Worm (Caenorhabditis elegans) whole organism, midembryonic: ENCODE data around the gene K04C2.5.

Experiments used
- T22C8.4 ChIP-seq: fragments of 200-800 bp; sonication (Bioruptor generic); IDR thresholded peaks from 2 replicates; pipeline ENCODE4 v1.3.6; 2022; ENCODE audit warnings: missing genetic modification characterization, missing compliant biosample characterization
- cog-1 ChIP-seq: sonication (generic microtip); optimal IDR thresholded peaks from 2 replicates; lab custom pipeline; 2016; ENCODE audit warnings: missing genetic modification characterization, missing compliant biosample characterization
- flt-1 ChIP-seq: fragments of 200-800 bp; sonication (Bioruptor generic); IDR thresholded peaks from 2 replicates; pipeline ENCODE4 v1.3.6; 2022; ENCODE audit warnings: missing genetic modification characterization, missing compliant biosample characterization
- klf-2 ChIP-seq: fragments of 200-800 bp; sonication (Bioruptor generic); conservative IDR thresholded peaks from 2 replicates; pipeline ENCODE4 v1.3.6; 2022; ENCODE audit warnings: missing genetic modification reagents, missing genetic modification characterization, missing compliant biosample characterization
- med-1 ChIP-seq: sonication (generic microtip); optimal IDR thresholded peaks from 2 replicates; lab custom pipeline; 2017; ENCODE audit warnings: missing genetic modification characterization, mild to moderate bottlenecking, missing compliant biosample characterization, antibody characterized with exemption, missing genetic modification reagents; ENCODE audit not compliant: insufficient read depth
- ref-1 ChIP-seq: fragments of 200-800 bp; sonication (Bioruptor generic); conservative IDR thresholded peaks from 2 replicates; pipeline ENCODE4 v1.3.6; 2022; ENCODE audit warnings: missing genetic modification reagents, missing genetic modification characterization, missing compliant biosample characterization
- tab-1 ChIP-seq: fragments of 200-800 bp; sonication (Bioruptor generic); IDR thresholded peaks from 2 replicates; pipeline ENCODE4 v1.3.6; 2022; ENCODE audit warnings: missing genetic modification characterization, missing compliant biosample characterization
- ztf-23 ChIP-seq: fragments of 200-800 bp; sonication (Bioruptor generic); IDR thresholded peaks from 2 replicates; pipeline ENCODE4 v1.3.6; 2022; ENCODE audit warnings: missing genetic modification reagents, missing genetic modification characterization, missing compliant biosample characterization
- ztf-29 ChIP-seq: fragments of 200-800 bp; sonication (Bioruptor generic); IDR thresholded peaks from 2 replicates; pipeline ENCODE4 v1.3.6; 2022; ENCODE audit warnings: missing genetic modification reagents, missing genetic modification characterization, missing compliant biosample characterization

The K04C2.5 gene

DNA sequence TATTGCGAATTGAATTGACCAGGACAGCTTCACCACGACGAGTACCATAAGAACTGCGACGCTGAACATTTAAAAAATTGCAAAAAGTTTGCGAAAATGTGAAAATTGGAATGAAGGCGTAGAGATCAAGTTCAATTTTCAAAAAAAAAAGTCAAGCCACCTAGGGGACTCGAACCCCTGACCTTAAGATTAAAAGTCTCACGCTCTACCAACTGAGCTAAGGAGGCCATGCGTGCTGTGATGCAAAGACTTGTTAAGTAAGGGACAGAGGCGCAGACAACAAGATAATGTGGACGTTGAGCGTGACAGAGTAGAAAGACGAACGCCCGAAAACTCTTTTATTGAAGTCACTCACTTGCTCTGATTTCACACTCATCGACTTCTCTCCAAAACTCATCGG is 3.9 kb downstream of the K04C2.5 start:
- TF ChIP-seq ztf-29: peak; percentile 82
- TF ChIP-seq flt-1 (GFP tag; lab: Robert Waterston, UW): peak; percentile 93
- TF ChIP-seq cog-1 (tag; lab: Kevin White, UChicago): peak; percentile 67
- peak; percentile 77 for TF ChIP-seq ref-1 (GFP tag; lab: Robert Waterston, UW)
- peak; percentile 84 for TF ChIP-seq T22C8.4 (GFP tag; lab: Robert Waterston, UW)
- peak; percentile 89 for TF ChIP-seq tab-1 (GFP tag; lab: Robert Waterston, UW)
- peak; percentile 88 for TF ChIP-seq klf-2 (GFP tag; lab: Robert Waterston, UW)
- peak; percentile 87 for TF ChIP-seq ztf-23 (GFP tag; lab: Robert Waterston, UW)
- peak; percentile 38 for TF ChIP-seq med-1 (GFP tag; lab: Kevin White, UChicago)

DNA sequence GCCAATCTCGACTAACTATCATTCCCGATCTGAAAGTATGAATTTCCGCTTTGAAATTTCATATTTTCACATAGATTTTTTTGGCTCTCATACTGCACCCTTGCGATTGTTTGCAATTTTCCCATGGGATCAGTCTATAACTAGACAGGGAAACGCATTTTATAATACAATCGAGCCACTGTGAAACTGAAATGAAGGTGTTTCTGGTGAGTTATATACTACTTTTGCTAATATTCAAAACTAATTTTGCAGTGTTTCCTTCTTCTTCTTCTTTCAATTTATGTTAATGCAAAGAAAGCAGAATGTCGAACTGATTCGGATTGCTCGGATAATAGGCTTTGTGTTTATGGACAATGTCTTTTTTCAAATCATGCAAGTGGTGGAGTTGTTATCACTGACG is 5.6 kb downstream of the K04C2.5 start:
- TF ChIP-seq klf-2 (GFP tag; lab: Robert Waterston, UW): no peak
- TF ChIP-seq T22C8.4 (GFP tag; lab: Robert Waterston, UW): no peak
- no peak for TF ChIP-seq ref-1 (GFP tag; lab: Robert Waterston, UW)
- TF ChIP-seq tab-1 (GFP tag; lab: Robert Waterston, UW): no peak
- TF ChIP-seq cog-1 (tag; lab: Kevin White, UChicago): no peak
- no peak for TF ChIP-seq ztf-29
- TF ChIP-seq ztf-23 (GFP tag; lab: Robert Waterston, UW): no peak
- TF ChIP-seq med-1 (GFP tag; lab: Kevin White, UChicago): no peak
- no peak for TF ChIP-seq flt-1 (GFP tag; lab: Robert Waterston, UW)

DNA sequence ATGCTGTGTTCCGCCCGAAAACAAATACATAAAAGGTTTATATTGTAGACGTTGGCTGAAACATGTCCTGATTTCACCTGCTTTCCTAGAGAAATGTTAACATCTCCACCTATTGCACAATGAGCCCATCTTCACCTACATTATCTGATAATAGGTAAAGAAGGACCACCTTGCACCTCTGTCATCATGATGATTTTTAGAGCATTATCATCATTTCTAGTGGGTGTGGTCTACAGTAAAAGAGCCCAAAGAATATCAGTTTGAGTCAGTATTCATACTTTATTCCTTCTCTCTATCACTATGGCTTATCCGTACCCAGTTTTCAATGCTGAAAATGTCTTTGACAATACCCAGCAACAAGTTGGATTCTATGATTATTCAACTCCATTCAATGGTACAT is 7.3 kb downstream of the K04C2.5 start, which contains the start of gene med-2:
med-2 (plus strand) TSS at position 301 of the 400 bp plus-strand sequence.
- TF ChIP-seq med-1 (GFP tag; lab: Kevin White, UChicago) (no peak), tab-1 (GFP tag; lab: Robert Waterston, UW) (no peak), ztf-23 (GFP tag; lab: Robert Waterston, UW) (no peak), cog-1 (tag; lab: Kevin White, UChicago) (no peak), flt-1 (GFP tag; lab: Robert Waterston, UW) (no peak), ref-1 (GFP tag; lab: Robert Waterston, UW) (no peak), ztf-29 (no peak), T22C8.4 (GFP tag; lab: Robert Waterston, UW) (no peak), klf-2 (GFP tag; lab: Robert Waterston, UW) (no peak)

DNA sequence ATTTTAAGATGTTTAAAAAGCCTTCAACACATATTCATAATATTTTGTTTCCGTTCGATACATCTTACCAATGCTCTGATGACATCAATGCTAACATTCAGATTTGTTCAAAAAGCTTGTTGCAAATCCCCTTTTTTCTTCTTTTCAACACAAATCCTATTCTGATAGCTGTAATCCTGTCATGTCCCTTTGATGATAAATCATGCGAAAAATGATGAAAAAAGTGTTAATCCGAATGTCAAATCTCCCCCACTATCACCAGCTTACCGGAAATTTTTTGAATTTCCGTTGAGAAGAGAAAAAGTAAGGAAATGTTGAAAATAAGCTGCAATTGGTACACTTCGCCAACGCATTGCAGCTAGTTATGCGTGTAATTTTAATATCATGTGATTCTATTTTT is 9.7 kb downstream of the K04C2.5 start:
- TF ChIP-seq flt-1 (GFP tag; lab: Robert Waterston, UW): no peak
- TF ChIP-seq med-1 (GFP tag; lab: Kevin White, UChicago): no peak
- no peak for TF ChIP-seq ztf-29
- TF ChIP-seq T22C8.4 (GFP tag; lab: Robert Waterston, UW): no peak
- TF ChIP-seq ref-1 (GFP tag; lab: Robert Waterston, UW): no peak
- no peak for TF ChIP-seq ztf-23 (GFP tag; lab: Robert Waterston, UW)
- no peak for TF ChIP-seq cog-1 (tag; lab: Kevin White, UChicago)
- TF ChIP-seq tab-1 (GFP tag; lab: Robert Waterston, UW): no peak
- TF ChIP-seq klf-2 (GFP tag; lab: Robert Waterston, UW): no peak

DNA sequence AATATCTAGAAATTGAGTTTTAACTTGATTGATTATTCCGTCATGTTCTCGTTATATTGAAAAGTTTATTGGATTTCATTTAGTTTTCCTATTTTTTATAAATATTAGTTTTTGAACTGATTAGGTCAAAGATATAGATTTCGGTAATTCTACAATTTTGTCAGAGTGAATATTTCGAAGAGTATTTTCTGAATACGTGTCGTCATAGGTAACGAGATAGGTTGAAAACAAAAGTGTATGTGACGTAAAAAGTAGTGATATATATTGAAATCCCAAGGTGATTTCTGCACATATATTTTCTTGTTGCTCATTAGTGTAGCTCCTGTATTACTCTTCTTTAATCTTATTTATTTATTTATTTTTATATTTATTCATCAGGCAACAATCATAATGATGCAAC is 10.7 kb downstream of the K04C2.5 start, which contains the start of gene K04C2.7:
K04C2.7 (plus strand) TSS at position 301 of the 400 bp plus-strand sequence.
- no peak for TF ChIP-seq ref-1 (GFP tag; lab: Robert Waterston, UW)
- no peak for TF ChIP-seq cog-1 (tag; lab: Kevin White, UChicago)
- no peak for TF ChIP-seq flt-1 (GFP tag; lab: Robert Waterston, UW)
- no peak for TF ChIP-seq klf-2 (GFP tag; lab: Robert Waterston, UW)

DNA sequence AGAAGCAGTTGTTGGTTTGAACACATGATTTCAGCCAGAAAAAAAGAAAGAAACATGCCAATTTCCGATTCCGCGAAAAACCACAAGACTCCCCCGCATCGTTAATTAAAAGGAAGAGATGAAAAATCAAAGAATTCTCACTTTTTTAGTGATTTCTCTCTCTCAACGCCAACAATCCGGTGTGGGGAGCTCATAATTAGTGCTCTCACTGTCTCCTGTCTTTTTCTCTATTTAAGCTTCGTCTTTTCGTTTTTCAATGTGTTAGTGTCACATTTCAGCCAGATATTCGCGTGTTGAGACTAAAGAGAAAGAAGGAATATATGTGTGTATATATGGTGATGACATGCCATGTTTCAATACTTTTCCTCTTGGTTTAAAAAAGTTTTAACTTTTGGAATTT is 17.7 kb downstream of the K04C2.5 start:
- TF ChIP-seq flt-1 (GFP tag; lab: Robert Waterston, UW): no peak
- no peak for TF ChIP-seq ztf-23 (GFP tag; lab: Robert Waterston, UW)
- TF ChIP-seq cog-1 (tag; lab: Kevin White, UChicago): no peak
- TF ChIP-seq T22C8.4 (GFP tag; lab: Robert Waterston, UW): no peak
- no peak for TF ChIP-seq tab-1 (GFP tag; lab: Robert Waterston, UW)
- TF ChIP-seq klf-2 (GFP tag; lab: Robert Waterston, UW): no peak
- no peak for TF ChIP-seq ztf-29
- TF ChIP-seq ref-1 (GFP tag; lab: Robert Waterston, UW): no peak
- no peak for TF ChIP-seq med-1 (GFP tag; lab: Kevin White, UChicago)

DNA sequence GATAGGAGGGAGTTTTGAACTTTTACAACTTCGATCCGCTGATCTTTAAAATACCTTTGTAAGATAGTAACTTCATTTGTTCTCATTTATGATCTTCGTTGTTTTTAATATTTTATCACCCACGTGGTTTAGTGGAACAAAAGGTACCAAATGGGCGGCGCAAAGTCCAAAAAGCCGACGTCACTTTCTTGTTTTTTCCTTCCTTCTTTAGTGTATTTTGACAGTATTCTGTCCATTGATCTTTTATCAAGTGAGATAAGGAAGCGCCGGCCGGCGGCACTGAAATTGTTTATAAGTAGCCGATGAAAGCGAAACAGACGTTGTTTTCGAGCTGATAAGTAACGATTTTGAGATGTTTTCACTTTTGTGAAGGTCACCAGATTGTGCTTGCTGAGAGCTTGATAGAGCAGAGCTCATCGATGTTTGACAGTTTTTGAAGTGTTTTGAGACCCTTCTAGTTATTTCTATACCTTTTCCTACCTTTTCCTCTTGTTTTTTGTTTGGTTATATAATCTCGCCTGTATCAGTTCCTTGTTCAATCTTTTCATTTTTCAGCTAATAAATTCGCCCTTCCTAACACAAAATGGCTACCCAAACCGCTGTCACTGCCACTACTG is 18.8 kb downstream of the K04C2.5 start, which contains the start of gene K04C2.3:
K04C2.3 (plus strand) TSS at position 556 of the 617 bp plus-strand sequence.
- no peak for TF ChIP-seq med-1 (GFP tag; lab: Kevin White, UChicago)
- no peak for TF ChIP-seq klf-2 (GFP tag; lab: Robert Waterston, UW)
- TF ChIP-seq cog-1 (tag; lab: Kevin White, UChicago): no peak
- TF ChIP-seq ztf-23 (GFP tag; lab: Robert Waterston, UW): no peak
- TF ChIP-seq ref-1 (GFP tag; lab: Robert Waterston, UW): no peak
- TF ChIP-seq tab-1 (GFP tag; lab: Robert Waterston, UW): no peak
- TF ChIP-seq flt-1 (GFP tag; lab: Robert Waterston, UW): no peak
- no peak for TF ChIP-seq T22C8.4 (GFP tag; lab: Robert Waterston, UW)
- no peak for TF ChIP-seq ztf-29

DNA sequence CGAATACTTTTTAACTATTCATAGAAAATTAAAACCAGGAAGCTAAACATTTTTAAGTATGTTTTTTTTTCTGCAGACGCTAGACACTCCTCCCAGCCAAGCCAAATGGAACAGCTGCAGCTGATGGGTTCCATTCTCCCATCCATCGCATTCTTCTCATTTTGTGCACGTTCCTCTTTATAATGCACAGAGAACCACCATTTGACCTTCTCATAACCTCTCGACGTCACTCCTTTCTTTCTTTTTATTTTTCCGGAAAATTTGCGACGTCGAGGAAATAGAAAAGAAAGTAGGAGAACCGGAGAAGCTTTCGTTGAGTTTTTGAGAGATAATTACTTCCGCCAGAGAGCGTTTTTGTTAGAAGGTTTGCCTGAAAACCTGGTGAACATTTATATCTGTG is 19.8 kb downstream of the K04C2.5 start:
- no peak for TF ChIP-seq tab-1 (GFP tag; lab: Robert Waterston, UW)
- no peak for TF ChIP-seq klf-2 (GFP tag; lab: Robert Waterston, UW)
- TF ChIP-seq ztf-29: no peak
- TF ChIP-seq flt-1 (GFP tag; lab: Robert Waterston, UW): no peak
- TF ChIP-seq med-1 (GFP tag; lab: Kevin White, UChicago): no peak
- TF ChIP-seq ztf-23 (GFP tag; lab: Robert Waterston, UW): no peak
- no peak for TF ChIP-seq ref-1 (GFP tag; lab: Robert Waterston, UW)
- no peak for TF ChIP-seq cog-1 (tag; lab: Kevin White, UChicago)
- TF ChIP-seq T22C8.4 (GFP tag; lab: Robert Waterston, UW): no peak
